Worm (Caenorhabditis elegans) whole organism, late embryonic: ENCODE results near the gene clec-218.

ENCODE experiments used
- C08G9.2 ChIP-seq: sonication (generic microtip); optimal IDR thresholded peaks from 2 replicates; lab custom pipeline; 2016; ENCODE audit warnings: mild to moderate bottlenecking, missing genetic modification characterization, moderate library complexity, missing compliant biosample characterization
- F13H6.1 ChIP-seq: sonication (generic microtip); optimal IDR thresholded peaks from 2 replicates; lab custom pipeline; 2016; ENCODE audit warnings: missing genetic modification characterization, missing compliant biosample characterization
- K02D7.2 ChIP-seq: sonication (generic microtip); optimal IDR thresholded peaks from 2 replicates; lab custom pipeline; 2017; ENCODE audit warnings: mild to moderate bottlenecking, missing genetic modification characterization, missing compliant biosample characterization
- ahr-1 ChIP-seq: sonication (generic microtip); optimal IDR thresholded peaks from 2 replicates; lab custom pipeline; 2016; ENCODE audit warnings: missing genetic modification characterization, missing compliant biosample characterization
- ama-1 ChIP-seq: fragments of 150-350 bp; optimal IDR thresholded peaks from 2 replicates; lab custom pipeline; 2014
- ceh-18 ChIP-seq: sonication (generic microtip); optimal IDR thresholded peaks from 2 replicates; lab custom pipeline; 2016; ENCODE audit warnings: missing genetic modification characterization, missing compliant biosample characterization
- ceh-2 ChIP-seq: sonication (generic microtip); optimal IDR thresholded peaks from 2 replicates; lab custom pipeline; 2016; ENCODE audit warnings: missing genotype, missing genetic modification characterization, missing compliant biosample characterization
- ceh-45 ChIP-seq: fragments of 200-800 bp; sonication (Bioruptor generic); IDR thresholded peaks from 2 replicates; pipeline ENCODE4 v1.3.6; 2022; ENCODE audit warnings: missing genetic modification reagents, missing genetic modification characterization, missing compliant biosample characterization
- ceh-48 ChIP-seq: sonication (generic microtip); optimal IDR thresholded peaks from 2 replicates; lab custom pipeline; 2016; ENCODE audit warnings: missing genetic modification characterization, inconsistent platforms, missing compliant biosample characterization
- ceh-9 ChIP-seq: sonication (generic microtip); optimal IDR thresholded peaks from 2 replicates; lab custom pipeline; 2016; ENCODE audit warnings: mild to moderate bottlenecking, missing genetic modification characterization, inconsistent platforms, missing compliant biosample characterization
- dmd-4 ChIP-seq: sonication (generic microtip); optimal IDR thresholded peaks from 2 replicates; lab custom pipeline; 2016; ENCODE audit warnings: borderline replicate concordance, missing genetic modification characterization, missing compliant biosample characterization
- dve-1 ChIP-seq: sonication (generic microtip); optimal IDR thresholded peaks from 2 replicates; lab custom pipeline; 2017; ENCODE audit warnings: antibody characterized with exemption, mild to moderate bottlenecking, missing genetic modification characterization, missing compliant biosample characterization
- elt-2 ChIP-seq: sonication (generic microtip); optimal IDR thresholded peaks from 2 replicates; lab custom pipeline; 2016; ENCODE audit warnings: missing genetic modification reagents, missing genetic modification characterization, missing compliant biosample characterization
- elt-4 ChIP-seq: sonication (generic microtip); optimal IDR thresholded peaks from 2 replicates; lab custom pipeline; 2016; ENCODE audit warnings: missing genetic modification characterization, missing compliant biosample characterization
- fax-1 ChIP-seq: sonication (generic microtip); optimal IDR thresholded peaks from 2 replicates; lab custom pipeline; 2016; ENCODE audit warnings: missing genotype, missing genetic modification characterization, missing compliant biosample characterization
- fkh-10 ChIP-seq: fragments of 150-350 bp; optimal IDR thresholded peaks from 2 replicates; lab custom pipeline; 2014; ENCODE audit warnings: missing biosample characterization, missing genetic modification reagents, missing genetic modification characterization
- fkh-6 ChIP-seq: sonication (generic microtip); optimal IDR thresholded peaks from 2 replicates; lab custom pipeline; 2016; ENCODE audit warnings: missing genetic modification characterization, missing compliant biosample characterization
- hlh-13 ChIP-seq: fragments of 200-800 bp; sonication (Bioruptor generic); optimal IDR thresholded peaks from 2 replicates; lab custom pipeline; 2018; ENCODE audit warnings: mild to moderate bottlenecking, missing genetic modification characterization, missing compliant biosample characterization
- hlh-15 ChIP-seq: sonication (generic microtip); optimal IDR thresholded peaks from 2 replicates; lab custom pipeline; 2016; ENCODE audit warnings: missing genetic modification characterization, missing compliant biosample characterization
- hlh-6 ChIP-seq: sonication (generic microtip); optimal IDR thresholded peaks from 2 replicates; lab custom pipeline; 2016; ENCODE audit warnings: missing genotype, missing genetic modification characterization, missing compliant biosample characterization
- lin-11 ChIP-seq: fragments of 200-800 bp; sonication (Bioruptor generic); optimal IDR thresholded peaks from 2 replicates; lab custom pipeline; 2018; ENCODE audit warnings: mild to moderate bottlenecking, missing genetic modification characterization, missing compliant biosample characterization
- nfya-1 ChIP-seq: sonication (generic microtip); optimal IDR thresholded peaks from 2 replicates; lab custom pipeline; 2017; ENCODE audit warnings: missing genetic modification characterization, mild to moderate bottlenecking, missing compliant biosample characterization, antibody characterized with exemption, moderate library complexity
- nhr-11 ChIP-seq: fragments of 150-350 bp; optimal IDR thresholded peaks from 2 replicates; lab custom pipeline; 2014; ENCODE audit warnings: missing biosample characterization, missing genetic modification characterization
- npax-4 ChIP-seq: sonication (generic microtip); optimal IDR thresholded peaks from 2 replicates; lab custom pipeline; 2016; ENCODE audit warnings: missing genetic modification characterization, missing compliant biosample characterization
- odd-2 ChIP-seq: sonication (generic microtip); optimal IDR thresholded peaks from 2 replicates; lab custom pipeline; 2017; ENCODE audit warnings: antibody characterized with exemption, mild to moderate bottlenecking, missing genetic modification characterization, missing compliant biosample characterization
- pag-3 ChIP-seq: sonication (generic microtip); optimal IDR thresholded peaks from 2 replicates; lab custom pipeline; 2016; ENCODE audit warnings: missing compliant biosample characterization, missing genetic modification characterization, borderline replicate concordance
- pha-2 ChIP-seq: sonication (generic microtip); optimal IDR thresholded peaks from 2 replicates; lab custom pipeline; 2017; ENCODE audit warnings: mild to moderate bottlenecking, missing genetic modification characterization, missing compliant biosample characterization
- pros-1 ChIP-seq: fragments of 150-350 bp; optimal IDR thresholded peaks from 2 replicates; lab custom pipeline; 2014; ENCODE audit warnings: missing biosample characterization, missing genetic modification reagents, missing genetic modification characterization
- ref-2 ChIP-seq: sonication (generic microtip); optimal IDR thresholded peaks from 2 replicates; lab custom pipeline; 2016; ENCODE audit warnings: missing genetic modification characterization, missing compliant biosample characterization
- sdc-2 ChIP-seq: sonication (generic microtip); optimal IDR thresholded peaks from 2 replicates; lab custom pipeline; 2016; ENCODE audit warnings: missing genotype, missing genetic modification characterization, missing compliant biosample characterization
- tbx-2 ChIP-seq: sonication (generic microtip); optimal IDR thresholded peaks from 2 replicates; lab custom pipeline; 2016; ENCODE audit warnings: missing genetic modification characterization, missing compliant biosample characterization
- tbx-7 ChIP-seq: sonication (generic microtip); optimal IDR thresholded peaks from 2 replicates; lab custom pipeline; 2016; ENCODE audit warnings: missing genotype, missing genetic modification characterization, missing compliant biosample characterization
- ttx-3 ChIP-seq: sonication (generic microtip); optimal IDR thresholded peaks from 2 replicates; lab custom pipeline; 2016; ENCODE audit warnings: missing genetic modification reagents, missing genetic modification characterization, missing compliant biosample characterization
- unc-3 ChIP-seq, 2 experiments: fragments of 200-800 bp in 1 of 2; sonication (Bioruptor generic) in 1 of 2; sonication (generic microtip) in 1 of 2; conservative IDR thresholded peaks in 1 of 2; optimal IDR thresholded peaks in 1 of 2; 2 replicates each; pipeline versions ENCODE4 v1.3.6 to Lab custom; 2016 to 2022; ENCODE audit warnings: missing compliant biosample characterization in 2 of 2, missing genetic modification characterization in 2 of 2, missing genetic modification reagents in 1 of 2
- unc-86 ChIP-seq: sonication (generic microtip); optimal IDR thresholded peaks from 2 replicates; lab custom pipeline; 2016; ENCODE audit warnings: missing genetic modification characterization, missing compliant biosample characterization
- ztf-16 ChIP-seq: sonication (generic microtip); optimal IDR thresholded peaks from 2 replicates; lab custom pipeline; 2017; ENCODE audit warnings: missing genetic modification characterization, missing compliant biosample characterization

Gene clec-218

DNA sequence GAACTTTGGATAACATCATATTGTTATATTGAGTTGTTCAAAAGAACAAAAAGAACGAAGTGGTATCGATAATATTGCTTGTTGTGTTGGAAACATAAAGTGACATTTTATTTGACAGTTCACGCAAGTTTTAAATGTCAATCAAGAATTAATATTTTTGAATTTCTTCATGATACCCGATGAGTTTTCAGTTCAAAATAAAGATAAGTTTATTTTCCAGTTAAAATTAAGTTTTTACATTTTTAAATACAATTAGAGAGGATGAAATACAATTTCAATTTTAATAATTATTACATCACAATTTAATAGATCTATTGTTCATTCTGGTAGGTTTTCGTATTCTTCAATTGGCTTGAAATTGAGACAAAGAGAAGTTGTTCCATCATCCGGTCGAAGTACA lies 10.2 kb upstream of the clec-218 start, which contains the start of gene W02D7.4:
Gene W02D7.4 (minus strand): TSS at position 101 of the 400 bp plus-strand sequence.
- TF ChIP-seq fkh-10 (GFP tag; lab: Kevin White, UChicago) (no peak), npax-4 (no peak), fax-1 (tag; lab: Kevin White, UChicago) (no peak), lin-11 (tag; lab: Kevin White, UChicago) (no peak), ceh-9 (tag; lab: Kevin White, UChicago) (no peak), ref-2 (tag; lab: Kevin White, UChicago) (no peak), unc-86 (tag; lab: Kevin White, UChicago) (no peak)

- TF ChIP-seq hlh-6 (no peak), odd-2 (no peak), unc-3 (GFP tag; conservative IDR thresholded peaks at IDR 0.05; lab: Robert Waterston, UW) (no peak), unc-3 (tag; optimal IDR thresholded peaks at IDR 0.05; lab: Kevin White, UChicago) (no peak), F13H6.1 (no peak), fkh-10 (GFP tag; lab: Kevin White, UChicago) (no peak), ceh-18 (tag; lab: Kevin White, UChicago) (no peak), nhr-11 (tag; lab: Kevin White, UChicago) (no peak), tbx-7 (tag; lab: Kevin White, UChicago) (no peak), ttx-3 (tag; lab: Kevin White, UChicago) (no peak), ahr-1 (tag; lab: Kevin White, UChicago) (no peak), ama-1 (lab: Kevin White, UChicago) (no peak), K02D7.2 (tag; lab: Kevin White, UChicago) (no peak), ceh-2 (tag; lab: Kevin White, UChicago) (no peak), ceh-45 (no peak), unc-86 (tag; lab: Kevin White, UChicago) (no peak), dmd-4 (tag; lab: Kevin White, UChicago) (no peak), dve-1 (no peak), nfya-1 (no peak), hlh-15 (tag; lab: Kevin White, UChicago) (no peak)
Observed at ce11 chrV:8299191-8299854, 8.4 kb upstream of the clec-218 start, which contains the start of gene W02D7.5. W02D7.5 (minus strand) TSS chrV:8299241.

DNA sequence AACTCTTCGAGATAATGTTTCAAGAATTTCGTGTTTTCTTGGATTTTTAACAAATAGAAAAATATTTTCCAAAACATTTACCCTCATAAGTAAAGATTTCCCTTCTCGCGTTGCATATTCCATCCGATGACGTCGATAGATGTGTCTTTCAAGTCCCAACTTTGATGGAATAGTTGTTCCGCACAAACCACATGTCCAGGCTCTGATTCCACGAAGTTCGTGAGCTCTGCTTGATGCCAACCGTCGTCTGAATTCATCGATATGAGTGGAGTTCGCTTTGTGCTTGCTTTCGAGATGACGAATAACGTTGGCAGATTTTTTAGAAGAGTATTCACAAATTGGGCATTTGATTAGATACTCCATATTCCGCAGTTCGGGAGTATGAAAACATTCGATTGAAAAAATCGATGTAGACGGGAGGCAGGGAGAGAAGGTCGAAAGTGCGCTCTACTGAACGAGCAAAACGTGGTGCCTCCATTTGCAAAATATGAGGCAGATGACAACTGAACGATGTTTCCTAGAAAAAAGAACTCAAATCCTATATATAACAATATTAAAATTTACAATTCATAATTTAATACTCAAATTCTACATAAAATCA lies 6.7 kb upstream of the clec-218 start, which contains the start of gene W02D7.6:
Gene W02D7.6 (minus strand): TSS at position 573 of the 601 bp plus-strand sequence.
- TF ChIP-seq elt-4 (tag; lab: Kevin White, UChicago), result no peak
- TF ChIP-seq ceh-48 (tag; lab: Kevin White, UChicago), result peak; percentile 52
- peak; percentile 19 for TF ChIP-seq ama-1 (lab: Kevin White, UChicago)
- TF ChIP-seq, all 69 proteins: peak for 2

DNA sequence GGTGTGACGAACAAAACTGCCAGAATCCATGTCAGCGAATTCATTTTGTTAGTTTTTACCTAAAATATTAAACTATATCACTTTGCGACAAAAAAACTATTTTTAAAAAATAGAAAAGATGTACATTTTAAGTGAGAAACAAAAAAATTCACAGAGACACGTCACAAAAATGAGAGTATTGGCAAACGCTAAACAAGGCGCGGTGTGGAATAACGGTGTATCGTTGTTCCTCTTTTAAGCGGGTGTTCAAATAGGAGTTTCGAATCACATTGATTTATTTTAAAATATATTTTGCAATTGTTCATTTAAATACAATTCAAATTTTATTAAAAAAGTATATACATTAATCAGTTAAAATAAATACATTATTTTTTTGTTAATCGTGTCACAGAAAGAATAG lies 5.2 kb upstream of the clec-218 start, which contains the start of gene sel-9:
Gene sel-9 (minus strand): TSS at position 59 of the 400 bp plus-strand sequence.
- TF ChIP-seq elt-2, result peak; percentile 6
- TF ChIP-seq dve-1, result no peak

DNA sequence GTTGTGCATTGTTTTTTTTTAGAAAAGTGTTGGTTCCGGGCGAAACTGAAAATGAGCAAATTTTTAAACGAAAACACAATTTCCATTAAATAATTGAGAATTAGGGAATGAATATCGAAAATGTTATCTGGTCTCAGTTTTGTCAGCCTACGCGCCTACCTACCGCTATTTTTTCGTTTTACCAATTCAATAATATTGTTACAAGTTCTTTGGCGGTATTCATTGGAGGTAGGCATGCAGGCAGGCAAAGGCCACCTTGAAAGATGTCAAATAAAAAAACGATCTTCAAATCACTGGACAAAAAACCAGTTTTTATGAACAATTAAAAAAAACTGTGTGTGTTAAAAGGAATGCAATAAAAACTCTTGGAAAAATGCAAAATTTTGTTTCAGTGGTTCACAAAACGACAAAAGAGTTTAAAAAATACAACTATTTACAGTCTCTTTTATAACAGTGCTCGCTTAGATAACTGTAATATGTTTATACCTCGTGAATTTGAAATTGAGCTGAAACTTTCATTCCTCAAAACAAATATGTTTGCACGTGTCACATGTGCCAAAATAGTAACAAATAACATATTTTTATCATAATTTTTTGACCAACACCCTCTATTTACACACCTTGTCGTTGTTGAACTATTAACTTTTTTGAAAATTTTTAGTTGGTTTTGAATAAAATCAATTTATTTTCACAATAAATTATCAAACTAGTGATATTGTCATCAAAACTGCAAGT lies 3.1 kb upstream of the clec-218 start, which contains the start of gene W02D7.11:
Gene W02D7.11 (minus strand): TSS at position 51 of the 735 bp plus-strand sequence.
- TF ChIP-seq ahr-1 (tag; lab: Kevin White, UChicago), result no peak
- no peak for TF ChIP-seq tbx-2 (tag; lab: Kevin White, UChicago)
- no peak for TF ChIP-seq pag-3
- TF ChIP-seq pros-1 (tag; lab: Kevin White, UChicago), result no peak
- TF ChIP-seq C08G9.2 (tag; lab: Kevin White, UChicago), result no peak
- TF ChIP-seq ceh-9 (tag; lab: Kevin White, UChicago), result no peak
- TF ChIP-seq ztf-16 (tag; lab: Kevin White, UChicago), result no peak
- TF ChIP-seq K02D7.2 (tag; lab: Kevin White, UChicago), result no peak
- TF ChIP-seq pha-2 (tag; lab: Kevin White, UChicago), result no peak
- no peak for TF ChIP-seq fkh-6 (tag; lab: Kevin White, UChicago)
- no peak for TF ChIP-seq dmd-4 (tag; lab: Kevin White, UChicago)
- no peak for TF ChIP-seq ttx-3 (tag; lab: Kevin White, UChicago)
- TF ChIP-seq hlh-13 (GFP tag; lab: Kevin White, UChicago), result no peak
- no peak for TF ChIP-seq sdc-2 (tag; lab: Kevin White, UChicago)
- no peak for TF ChIP-seq lin-11 (tag; lab: Kevin White, UChicago)
- TF ChIP-seq hlh-6, result no peak
- no peak for TF ChIP-seq ceh-48 (tag; lab: Kevin White, UChicago)
